Fruit fly (Drosophila melanogaster) ovary, adult (tissue): ENCODE results near the gene shv.

Experiments
- CG17801 ChIP-seq: fragments of 200-800 bp; optimal IDR thresholded peaks from 2 replicates; lab custom pipeline; 2019; ENCODE audit warnings: missing biosample characterization, mild to moderate bottlenecking, missing genetic modification characterization, moderate library complexity; ENCODE audit not compliant: partially characterized antibody

The shv gene

dm6 chr2L:495381-496240, 42.7 kb downstream of the shv start:
- no peak for TF ChIP-seq CG17801 (GFP tag; lab: Kevin White, UChicago)

- TF ChIP-seq CG17801 (GFP tag; lab: Kevin White, UChicago) = no peak
Observed at dm6 chr2L:496436-496835, 43.5 kb downstream of the shv start.

- TF ChIP-seq CG17801 (GFP tag; lab: Kevin White, UChicago) = no peak
Observed at dm6 chr2L:496841-497240, 43.9 kb downstream of the shv start.

dm6 chr2L:497657-498473, 45.0 kb downstream of the shv start:
- no peak for TF ChIP-seq CG17801 (GFP tag; lab: Kevin White, UChicago)

dm6 chr2L:498474-498821, 45.5 kb downstream of the shv start:
- no peak for TF ChIP-seq CG17801 (GFP tag; lab: Kevin White, UChicago)

dm6 chr2L:499939-500338, 47.0 kb downstream of the shv start:
- TF ChIP-seq CG17801 (GFP tag; lab: Kevin White, UChicago) = no peak

dm6 chr2L:501622-502021, 48.7 kb downstream of the shv start:
- no peak for TF ChIP-seq CG17801 (GFP tag; lab: Kevin White, UChicago)
